Worm (Caenorhabditis elegans): ENCODE data around the gene hlh-3.

ce11 chrII:9057035-9057668, 29.3 kb upstream of the hlh-3 start, which contains the start of gene rpl-32:
- TF ChIP-seq ama-1 (optimal IDR thresholded peaks at IDR 0.05) (peak; percentile 33), F13H6.1 (tag; optimal IDR thresholded peaks at IDR 0.05) (peak; percentile 63), lsy-2 (tag; optimal IDR thresholded peaks at IDR 0.05) (peak; percentile 43 to 89), nhr-10 (tag; optimal IDR thresholded peaks at IDR 0.05) (no peak), snpc-4 (tag; optimal IDR thresholded peaks at IDR 0.05) (no peak), R02D3.7 (tag; optimal IDR thresholded peaks at IDR 0.05) (no peak), nhr-12 (tag; optimal IDR thresholded peaks at IDR 0.05) (no peak), unc-39 (tag; optimal IDR thresholded peaks at IDR 0.05) (no peak)

Data from whole organism, L2 larva.